Fruit fly (Drosophila melanogaster): ENCODE measurements around the gene MED27.

dm6 chr3R:5647705-5648568 lies 7.0 kb upstream of the MED27 start:
- TF ChIP-seq CG9139 (GFP tag; optimal IDR thresholded peaks at IDR 0.05): no peak
- no peak for TF ChIP-seq Hr39 (GFP tag; optimal IDR thresholded peaks at IDR 0.05)
- no peak for TF ChIP-seq CG10669 (GFP tag; optimal IDR thresholded peaks at IDR 0.05)
- TF ChIP-seq Lpt (GFP tag; optimal IDR thresholded peaks at IDR 0.05): no peak
- no peak for TF ChIP-seq CG10631 (GFP tag; optimal IDR thresholded peaks at IDR 0.05)
- TF ChIP-seq Eip93F (GFP tag; optimal IDR thresholded peaks at IDR 0.05): peak; percentile 60
- no peak for TF ChIP-seq CG11902 (GFP tag; optimal IDR thresholded peaks at IDR 0.05)
- 0 out of 2 replicates have a peak, but pooled peaks have one; percentile 11 for TF ChIP-seq Gug (GFP tag; IDR thresholded peaks at IDR 0.05)
- TF ChIP-seq Blimp-1 (GFP tag; optimal IDR thresholded peaks at IDR 0.05): no peak
- TF ChIP-seq CG6854 (GFP tag; optimal IDR thresholded peaks at IDR 0.05): no peak
- TF ChIP-seq Sox102F (GFP tag; optimal IDR thresholded peaks at IDR 0.05): no peak
- TF ChIP-seq Hr4 (GFP tag; optimal IDR thresholded peaks at IDR 0.05): no peak
